Worm (Caenorhabditis elegans): ENCODE measurements around the gene B0024.13.
A peak's percentile ranks its signal among the peaks of the same experiment; 100 is the strongest.

B0024.13 gene

ce11 chrV:10360186-10360585 is 39.7 kb downstream of the B0024.13 start:
- no peak for TF ChIP-seq tlf-1 (GFP tag; optimal IDR thresholded peaks at IDR 0.05)
- no peak for TF ChIP-seq F55B11.4 (tag; optimal IDR thresholded peaks at IDR 0.05; ENCODE audit: borderline replicate concordance, insufficient read depth)
- no peak for TF ChIP-seq efl-1 (GFP tag; optimal IDR thresholded peaks at IDR 0.05)
- TF ChIP-seq lsl-1 (GFP tag; optimal IDR thresholded peaks at IDR 0.05), result no peak
- TF ChIP-seq C06A6.2 (GFP tag; conservative IDR thresholded peaks at IDR 0.05), result no peak
- TF ChIP-seq unc-62 (GFP tag; optimal IDR thresholded peaks at IDR 0.05), result no peak
- TF ChIP-seq ztf-6 (GFP tag; IDR thresholded peaks at IDR 0.05), result no peak
- TF ChIP-seq F23B12.7 (tag; optimal IDR thresholded peaks at IDR 0.05; ENCODE audit: insufficient read depth), result no peak
- no peak for TF ChIP-seq ccch-3 (GFP tag; optimal IDR thresholded peaks at IDR 0.05)
- no peak for TF ChIP-seq lag-1 (GFP tag; IDR thresholded peaks at IDR 0.05)
- TF ChIP-seq ztf-25 (GFP tag; IDR thresholded peaks at IDR 0.05), result no peak
- TF ChIP-seq dpff-1 (tag; optimal IDR thresholded peaks at IDR 0.05), result no peak
- no peak for TF ChIP-seq hlh-26 (GFP tag; conservative IDR thresholded peaks at IDR 0.05)
- TF ChIP-seq Y67H2A.10 (GFP tag; conservative IDR thresholded peaks at IDR 0.05), result no peak
- no peak for TF ChIP-seq ceh-58 (GFP tag; IDR thresholded peaks at IDR 0.05)
- TF ChIP-seq mcd-1 (GFP tag; IDR thresholded peaks at IDR 0.05), result no peak

- TF ChIP-seq him-1 (tag; optimal IDR thresholded peaks at IDR 0.05), result no peak
- peak; percentile 56; the same call in 1 of the 2 replicates for TF ChIP-seq Y95B8A.8 (GFP tag; IDR thresholded peaks at IDR 0.05)
- no peak for TF ChIP-seq F55B11.4 (tag; optimal IDR thresholded peaks at IDR 0.05; ENCODE audit: borderline replicate concordance, insufficient read depth)
- TF ChIP-seq F57C9.4 (tag; optimal IDR thresholded peaks at IDR 0.05), result no peak
- TF ChIP-seq lsl-1 (GFP tag; optimal IDR thresholded peaks at IDR 0.05), result peak; percentile 69
- TF ChIP-seq rec-8 (tag; optimal IDR thresholded peaks at IDR 0.05), result no peak
- no peak for TF ChIP-seq ztf-26 (tag; optimal IDR thresholded peaks at IDR 0.05)
- TF ChIP-seq atf-7 (tag; optimal IDR thresholded peaks at IDR 0.05), result no peak
- no peak for TF ChIP-seq T26A5.8 (tag; optimal IDR thresholded peaks at IDR 0.05)
- peak; percentile 17 for TF ChIP-seq madf-10 (tag; optimal IDR thresholded peaks at IDR 0.05)
- TF ChIP-seq Y79H2A.3 (GFP tag; conservative IDR thresholded peaks at IDR 0.05), result no peak
- no peak for TF ChIP-seq hlh-26 (GFP tag; conservative IDR thresholded peaks at IDR 0.05)
- TF ChIP-seq lsy-27 (tag; optimal IDR thresholded peaks at IDR 0.05; ENCODE audit: borderline replicate concordance, insufficient read depth), result peak; percentile 61
- no peak for TF ChIP-seq ztf-6 (GFP tag; IDR thresholded peaks at IDR 0.05)
- TF ChIP-seq lin-40 (tag; optimal IDR thresholded peaks at IDR 0.05), result peak; percentile 41
- TF ChIP-seq bed-2 (GFP tag; IDR thresholded peaks at IDR 0.05), result no peak
- TF ChIP-seq hlh-12 (tag; optimal IDR thresholded peaks at IDR 0.05), result no peak
- no peak for TF ChIP-seq repo-1 (tag; optimal IDR thresholded peaks at IDR 0.05)
- no peak for TF ChIP-seq Y53F4B.3 (GFP tag; IDR thresholded peaks at IDR 0.05)
- no peak for TF ChIP-seq hrde-1 (tag; optimal IDR thresholded peaks at IDR 0.05; ENCODE audit: borderline replicate concordance)
- peak; percentile 54 for TF ChIP-seq F33H1.4 (GFP tag; IDR thresholded peaks at IDR 0.05)
- TF ChIP-seq F39B2.1 (GFP tag; IDR thresholded peaks at IDR 0.05), result no peak
- no peak for TF ChIP-seq Y56A3A.18 (GFP tag; IDR thresholded peaks at IDR 0.05)
- TF ChIP-seq xnd-1 (tag; optimal IDR thresholded peaks at IDR 0.05), result peak; percentile 43
- peak; percentile 52; the same call in 1 of the 2 replicates for TF ChIP-seq hmg-1.2 (GFP tag; IDR thresholded peaks at IDR 0.05)
- no peak for TF ChIP-seq ztf-28 (GFP tag; IDR thresholded peaks at IDR 0.05)
- TF ChIP-seq chd-7 (tag; optimal IDR thresholded peaks at IDR 0.05), result no peak
- no peak for TF ChIP-seq die-1 (tag; optimal IDR thresholded peaks at IDR 0.05)
- no peak for TF ChIP-seq F57A8.1 (GFP tag; optimal IDR thresholded peaks at IDR 0.05)
- no peak for TF ChIP-seq lag-1 (GFP tag; IDR thresholded peaks at IDR 0.05)
- peak in 1 of 3 experiments; percentile 42 for TF ChIP-seq lin-35 (GFP tag; optimal IDR thresholded peaks at IDR 0.05)
- no peak for TF ChIP-seq nhr-120 (GFP tag; IDR thresholded peaks at IDR 0.05)
- peak; percentile 41; the same call in 1 of the 2 replicates for TF ChIP-seq nfyb-1 (GFP tag; IDR thresholded peaks at IDR 0.05)
- TF ChIP-seq nhr-90 (tag; optimal IDR thresholded peaks at IDR 0.05), result no peak
- no peak for TF ChIP-seq K11D2.4 (GFP tag; IDR thresholded peaks at IDR 0.05)
- TF ChIP-seq B0336.3 (GFP tag; IDR thresholded peaks at IDR 0.05), result no peak
Measured at ce11 chrV:10361830-10362397, 41.4 kb downstream of the B0024.13 start, which contains the start of gene cash-1. cash-1 (plus strand) TSS chrV:10362261.
